Fruit fly (Drosophila melanogaster) whole organism, embryonic: ENCODE measurements around the gene kirre.

Source experiments
- ATbp ChIP-seq: fragments of 200-800 bp; sonication (Bioruptor generic); optimal IDR thresholded peaks from 2 replicates; lab custom pipeline; 2017; ENCODE audit warnings: missing biosample characterization, mild to moderate bottlenecking, missing genetic modification characterization, missing genetic modification reagents
- Aef1 ChIP-seq: fragments of 200-800 bp; sonication (Bioruptor generic); IDR thresholded peaks from 3 replicates; pipeline ENCODE4 v1.3.6; 2022; ENCODE audit warnings: missing biosample characterization, missing genetic modification characterization
- CG11723 ChIP-seq: fragments of 200-800 bp; sonication (Bioruptor generic); optimal IDR thresholded peaks from 2 replicates; lab custom pipeline; 2017; ENCODE audit warnings: missing biosample characterization, mild to moderate bottlenecking, missing genetic modification characterization
- CG12236 ChIP-seq: fragments of 200-800 bp; sonication (Bioruptor generic); optimal IDR thresholded peaks from 2 replicates; lab custom pipeline; 2016; ENCODE audit warnings: missing biosample characterization, missing genetic modification characterization
- CG14014 ChIP-seq: fragments of 200-800 bp; sonication (Bioruptor generic); IDR thresholded peaks from 2 replicates; pipeline ENCODE4 v1.3.6; 2022; ENCODE audit warnings: missing biosample characterization, missing genetic modification characterization
- CG17612 ChIP-seq: fragments of 200-800 bp; sonication (Bioruptor generic); IDR thresholded peaks from 2 replicates; pipeline ENCODE4 v1.3.6; 2022; ENCODE audit warnings: missing biosample characterization, missing genetic modification characterization
- CG17802 ChIP-seq: fragments of 200-800 bp; sonication (Bioruptor generic); optimal IDR thresholded peaks from 2 replicates; lab custom pipeline; 2018; ENCODE audit warnings: missing biosample characterization, mild to moderate bottlenecking, missing genetic modification characterization, moderate library complexity
- CG2199 ChIP-seq: fragments of 200-800 bp; sonication (Bioruptor generic); IDR thresholded peaks from 3 replicates; pipeline ENCODE4 v1.3.6; 2022; ENCODE audit warnings: missing biosample characterization, missing genetic modification characterization
- CG3065 ChIP-seq: fragments of 200-800 bp; sonication (Bioruptor generic); optimal IDR thresholded peaks from 2 replicates; lab custom pipeline; 2016; ENCODE audit warnings: missing biosample characterization, missing genetic modification characterization
- CG3407 ChIP-seq: fragments of 200-800 bp; sonication (Bioruptor generic); optimal IDR thresholded peaks from 2 replicates; lab custom pipeline; 2018; ENCODE audit warnings: missing biosample characterization, mild to moderate bottlenecking, missing genetic modification characterization
- CG3726 ChIP-seq: fragments of 200-800 bp; sonication (Bioruptor generic); IDR thresholded peaks from 3 replicates; pipeline ENCODE4, ENCODE4 v1.3.6; 2022; ENCODE audit warnings: missing biosample characterization, missing genetic modification characterization
- CG7357 ChIP-seq: fragments of 200-800 bp; sonication (Bioruptor generic); IDR thresholded peaks from 3 replicates; pipeline ENCODE4 v1.3.6; 2022; ENCODE audit warnings: missing biosample characterization, missing genetic modification characterization
- CG7963 ChIP-seq: fragments of 200-800 bp; sonication (Bioruptor generic); IDR thresholded peaks from 3 replicates; pipeline ENCODE4 v1.3.6; 2022; ENCODE audit warnings: missing biosample characterization, missing genetic modification characterization; ENCODE audit not compliant: partially characterized antibody
- CG8359 ChIP-seq: fragments of 200-800 bp; sonication (Bioruptor generic); optimal IDR thresholded peaks from 2 replicates; lab custom pipeline; 2017; ENCODE audit warnings: missing biosample characterization, mild to moderate bottlenecking, missing genetic modification characterization, borderline replicate concordance
- CG8924 ChIP-seq: fragments of 200-800 bp; optimal IDR thresholded peaks from 3 replicates; lab custom pipeline; 2019; ENCODE audit warnings: missing biosample characterization, mild to moderate bottlenecking, missing genetic modification characterization, moderate library complexity
- CG9797 ChIP-seq: fragments of 200-800 bp; sonication (Bioruptor generic); optimal IDR thresholded peaks from 3 replicates; lab custom pipeline; 2018; ENCODE audit warnings: missing biosample characterization, mild to moderate bottlenecking, missing genetic modification characterization
- CG9817 ChIP-seq: fragments of 200-800 bp; sonication (Bioruptor generic); optimal IDR thresholded peaks from 2 replicates; lab custom pipeline; 2018; ENCODE audit warnings: missing biosample characterization, mild to moderate bottlenecking, missing genetic modification characterization, moderate library complexity
- D19B ChIP-seq: fragments of 200-800 bp; sonication (Bioruptor generic); optimal IDR thresholded peaks from 2 replicates; lab custom pipeline; 2017; ENCODE audit warnings: missing biosample characterization, mild to moderate bottlenecking, missing genetic modification characterization
- Dfd ChIP-seq, 2 experiments: fragments of >200 bp; optimal IDR thresholded peaks; 2 replicates each; lab custom pipeline; 2017; ENCODE audit warnings: missing biosample characterization in 2 of 2, missing genetic modification characterization in 2 of 2
- Fer1 ChIP-seq: fragments of 200-800 bp; sonication (Bioruptor generic); optimal IDR thresholded peaks from 2 replicates; lab custom pipeline; 2017; ENCODE audit warnings: missing biosample characterization, mild to moderate bottlenecking, missing genetic modification characterization
- Lhr ChIP-seq: fragments of 200-800 bp; sonication (Bioruptor generic); optimal IDR thresholded peaks from 3 replicates; lab custom pipeline; 2017; ENCODE audit warnings: mild to moderate bottlenecking, missing biosample characterization, missing genetic modification reagents, missing genetic modification characterization
- Lpt ChIP-seq: fragments of >200 bp; optimal IDR thresholded peaks from 2 replicates; lab custom pipeline; 2018; ENCODE audit warnings: missing biosample characterization, missing genetic modification characterization
- Meics ChIP-seq: fragments of 200-800 bp; sonication (Bioruptor generic); optimal IDR thresholded peaks from 2 replicates; lab custom pipeline; 2017; ENCODE audit warnings: missing biosample characterization, mild to moderate bottlenecking, missing genetic modification characterization
- NfI ChIP-seq: fragments of 200-800 bp; sonication (Bioruptor generic); optimal IDR thresholded peaks from 3 replicates; lab custom pipeline; 2018; ENCODE audit warnings: missing biosample characterization, mild to moderate bottlenecking, missing genetic modification characterization, moderate library complexity
- Optix ChIP-seq: fragments of 200-800 bp; sonication (Bioruptor generic); IDR thresholded peaks from 3 replicates; pipeline ENCODE4 v1.3.6; 2022; ENCODE audit warnings: missing biosample characterization, missing genetic modification characterization
- Ptx1 ChIP-seq: fragments of 200-800 bp; sonication (Bioruptor generic); IDR thresholded peaks from 2 replicates; pipeline ENCODE4 v1.3.6; 2022; ENCODE audit warnings: missing biosample characterization, missing genetic modification characterization
- YL-1 ChIP-seq: fragments of 200-800 bp; sonication (Bioruptor generic); optimal IDR thresholded peaks from 3 replicates; lab custom pipeline; 2017; ENCODE audit warnings: missing biosample characterization, mild to moderate bottlenecking, missing genetic modification characterization
- ap ChIP-seq: fragments of 200-800 bp; sonication (Bioruptor generic); IDR thresholded peaks from 2 replicates; pipeline ENCODE4 v1.3.6; 2022; ENCODE audit warnings: missing biosample characterization, missing genetic modification characterization
- br ChIP-seq: fragments of >200 bp; optimal IDR thresholded peaks from 2 replicates; lab custom pipeline; 2017
- cg ChIP-seq: fragments of 200-800 bp; sonication (Bioruptor generic); optimal IDR thresholded peaks from 3 replicates; lab custom pipeline; 2019; ENCODE audit warnings: missing biosample characterization, mild to moderate bottlenecking, missing genetic modification characterization, moderate library complexity
- chm ChIP-seq: fragments of 200-800 bp; sonication (Bioruptor generic); IDR thresholded peaks from 2 replicates; pipeline ENCODE4 v1.3.6; 2022; ENCODE audit warnings: missing biosample characterization, missing genetic modification characterization
- crol ChIP-seq: fragments of 200-800 bp; sonication (Bioruptor generic); IDR thresholded peaks from 2 replicates; pipeline ENCODE4 v1.3.6; 2022; ENCODE audit warnings: missing biosample characterization, missing genetic modification characterization
- fru ChIP-seq: fragments of >200 bp; optimal IDR thresholded peaks from 2 replicates; lab custom pipeline; 2017
- gfzf ChIP-seq: fragments of 200-800 bp; sonication (Bioruptor generic); optimal IDR thresholded peaks from 2 replicates; lab custom pipeline; 2016; ENCODE audit warnings: missing biosample characterization, mild to moderate bottlenecking, missing genetic modification characterization, moderate library complexity
- gsb ChIP-seq: fragments of 200-800 bp; sonication (Bioruptor generic); IDR thresholded peaks from 2 replicates; pipeline ENCODE4 v1.3.6; 2022; ENCODE audit warnings: missing biosample characterization, missing genetic modification characterization
- kni ChIP-seq: fragments of 200-800 bp; sonication (Bioruptor generic); optimal IDR thresholded peaks from 3 replicates; lab custom pipeline; 2017; ENCODE audit warnings: mild to moderate bottlenecking, missing biosample characterization, missing genetic modification reagents, missing genetic modification characterization
- lbe ChIP-seq: fragments of 200-800 bp; sonication (Bioruptor generic); optimal IDR thresholded peaks from 2 replicates; lab custom pipeline; 2016; ENCODE audit warnings: missing biosample characterization, mild to moderate bottlenecking, missing genetic modification characterization
- lov ChIP-seq, 2 experiments: fragments of 200-800 bp in 1 of 2; fragments of >200 bp in 1 of 2; sonication (Bioruptor generic) in 1 of 2; IDR thresholded peaks in 1 of 2; optimal IDR thresholded peaks in 1 of 2; 2 replicates in 1 of 2; 3 replicates in 1 of 2; pipeline versions ENCODE4 v1.3.6 to Lab custom; 2017 to 2022; ENCODE audit warnings: missing biosample characterization in 1 of 2, missing genetic modification characterization in 1 of 2
- nom ChIP-seq: fragments of 200-800 bp; sonication (Bioruptor generic); optimal IDR thresholded peaks from 2 replicates; lab custom pipeline; 2017; ENCODE audit warnings: missing biosample characterization, missing genetic modification characterization, mild to moderate bottlenecking, moderate library complexity, missing genetic modification reagents
- pb ChIP-seq: fragments of 200-800 bp; sonication (Bioruptor generic); optimal IDR thresholded peaks from 3 replicates; lab custom pipeline; 2016; ENCODE audit warnings: missing biosample characterization, missing genetic modification characterization
- pho ChIP-seq: fragments of 200-800 bp; sonication (Bioruptor generic); optimal IDR thresholded peaks from 2 replicates; lab custom pipeline; 2016; ENCODE audit warnings: missing biosample characterization, missing genetic modification characterization
- pros ChIP-seq: fragments of 200-800 bp; sonication (Bioruptor generic); optimal IDR thresholded peaks from 3 replicates; lab custom pipeline; 2019; ENCODE audit warnings: missing biosample characterization, mild to moderate bottlenecking, missing genetic modification characterization, moderate library complexity
- psq ChIP-seq: fragments of 200-800 bp; sonication (Bioruptor generic); optimal IDR thresholded peaks from 2 replicates; lab custom pipeline; 2017; ENCODE audit warnings: missing biosample characterization, missing genetic modification characterization
- ro ChIP-seq: fragments of 200-800 bp; sonication (Bioruptor generic); IDR thresholded peaks from 2 replicates; pipeline ENCODE4 v1.3.6; 2022; ENCODE audit warnings: missing biosample characterization, missing genetic modification characterization
- seq ChIP-seq: fragments of 200-800 bp; sonication (Bioruptor generic); IDR thresholded peaks from 2 replicates; pipeline ENCODE4 v1.3.6; 2022; ENCODE audit warnings: missing biosample characterization, missing genetic modification characterization
- sima ChIP-seq: fragments of 200-800 bp; sonication (Bioruptor generic); optimal IDR thresholded peaks from 2 replicates; lab custom pipeline; 2016; ENCODE audit warnings: missing biosample characterization, missing genetic modification characterization
- sqz ChIP-seq: fragments of 200-800 bp; sonication (Bioruptor generic); optimal IDR thresholded peaks from 3 replicates; lab custom pipeline; 2018; ENCODE audit warnings: missing biosample characterization, mild to moderate bottlenecking, missing genetic modification characterization
- tap ChIP-seq: fragments of 200-800 bp; optimal IDR thresholded peaks from 3 replicates; lab custom pipeline; 2019; ENCODE audit warnings: missing biosample characterization, mild to moderate bottlenecking, missing genetic modification characterization, moderate library complexity
- usp ChIP-seq: fragments of >200 bp; optimal IDR thresholded peaks from 2 replicates; lab custom pipeline; 2017; ENCODE audit warnings: missing biosample characterization, missing genetic modification characterization
- wdn ChIP-seq: fragments of 200-800 bp; sonication (Bioruptor generic); IDR thresholded peaks from 2 replicates; pipeline ENCODE4 v1.3.6; 2022; ENCODE audit warnings: missing biosample characterization, missing genetic modification characterization
- z ChIP-seq: fragments of 200-800 bp; sonication (Bioruptor generic); IDR thresholded peaks from 3 replicates; pipeline ENCODE4 v1.3.6; 2022; ENCODE audit warnings: missing biosample characterization, missing genetic modification characterization
- zfh1 ChIP-seq: fragments of 200-800 bp; sonication (Bioruptor generic); IDR thresholded peaks from 3 replicates; pipeline ENCODE4 v1.3.6; 2022; ENCODE audit warnings: missing biosample characterization, missing genetic modification characterization

The kirre gene

DNA sequence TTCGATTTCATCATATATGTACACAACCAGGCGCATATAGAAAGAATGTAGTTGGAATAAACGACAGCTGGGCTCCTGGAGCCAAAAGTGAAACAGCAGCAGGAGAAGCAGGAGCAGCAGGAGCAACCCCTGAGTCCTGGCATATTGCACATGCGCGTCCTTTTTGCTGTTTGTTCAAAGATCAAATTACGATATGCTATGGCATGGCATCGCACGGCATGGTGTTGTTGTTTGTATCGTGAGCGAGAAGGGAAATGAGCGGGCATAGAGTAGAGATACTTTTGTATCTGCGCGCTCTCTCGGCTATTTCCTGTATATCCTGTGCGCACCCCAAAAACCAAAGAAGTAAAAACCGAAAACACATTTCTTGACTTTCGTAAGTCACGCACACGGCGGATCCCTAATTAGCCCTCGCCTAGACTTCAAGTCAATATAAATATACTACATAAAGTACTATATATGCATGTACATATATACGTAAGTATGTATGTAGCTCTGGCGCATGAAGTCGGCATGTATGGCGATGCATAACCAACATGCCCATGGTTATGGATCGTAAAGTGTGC is 397.8 kb downstream of the kirre start (continued):
- TF ChIP-seq ap (GFP tag; lab: Robert Waterston, UW) (no peak), CG3407 (GFP tag; lab: Kevin White, UChicago) (no peak), Lhr (GFP tag; lab: Kevin White, UChicago) (no peak), CG8924 (tag; lab: Kevin White, UChicago) (peak; percentile 15), CG2199 (peak; percentile 64; the same call in 2 of the 3 replicates), ro (GFP tag; lab: Robert Waterston, UW) (no peak), CG3726 (GFP tag; lab: Robert Waterston, UW) (no peak), CG3065 (no peak), zfh1 (no peak), ATbp (GFP tag; lab: Kevin White, UChicago) (no peak), CG12236 (GFP tag; lab: Kevin White, UChicago) (no peak), gfzf (no peak), lov (optimal IDR thresholded peaks at IDR 0.05; lab: Kevin White, UChicago) (no peak), lov (GFP tag; IDR thresholded peaks at IDR 0.05; lab: Robert Waterston, UW) (no peak), chm (GFP tag; lab: Robert Waterston, UW) (no peak), gsb (no peak), CG8359 (GFP tag; lab: Kevin White, UChicago) (no peak), CG9797 (no peak), pb (GFP tag; lab: Kevin White, UChicago) (no peak), usp (GFP tag; lab: Kevin White, UChicago) (no peak), Lpt (GFP tag; lab: Kevin White, UChicago) (no peak)

DNA sequence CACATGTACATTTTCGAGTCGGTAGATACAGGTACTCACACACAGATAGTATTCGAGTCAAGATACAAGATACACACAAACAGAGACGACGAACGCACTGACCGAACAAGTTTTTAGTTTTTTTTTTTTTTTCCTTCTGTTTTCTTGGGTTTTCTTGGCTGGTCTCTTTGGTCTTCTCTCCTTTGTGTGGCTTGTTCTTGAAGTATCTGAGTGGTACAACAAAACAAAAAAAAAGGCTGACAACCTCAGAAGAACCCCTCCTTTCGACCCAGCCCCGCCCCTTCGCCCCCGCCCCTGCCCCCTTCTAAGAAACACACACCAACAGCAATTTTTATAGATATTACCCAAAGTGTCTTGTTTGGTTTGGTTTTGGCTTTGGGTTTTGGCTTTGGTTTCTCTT is 399.8 kb downstream of the kirre start:
- TF ChIP-seq Aef1 (GFP tag; lab: Robert Waterston, UW) (no peak), sima (GFP tag; lab: Kevin White, UChicago) (no peak), CG17802 (no peak), CG17612 (no peak), tap (tag; lab: Kevin White, UChicago) (no peak), CG9817 (no peak), z (0 out of 3 replicates have a peak, but pooled peaks have one; percentile 29), br (lab: Kevin White, UChicago) (no peak), nom (peak; percentile 66), Optix (no peak), Ptx1 (no peak), psq (GFP tag; lab: Kevin White, UChicago) (peak; percentile 21), lbe (GFP tag; lab: Kevin White, UChicago) (peak; percentile 0), CG11723 (GFP tag; lab: Kevin White, UChicago) (no peak), pros (GFP tag; lab: Kevin White, UChicago) (peak; percentile 76), kni (peak; percentile 43), seq (GFP tag; lab: Robert Waterston, UW) (no peak), gfzf (no peak), fru (no peak), pho (GFP tag; lab: Kevin White, UChicago) (no peak), Fer1 (GFP tag; lab: Kevin White, UChicago) (no peak), cg (GFP tag; lab: Kevin White, UChicago) (peak; percentile 54), NfI (GFP tag; lab: Kevin White, UChicago) (no peak), CG7357 (GFP tag; lab: Robert Waterston, UW) (no peak), CG7963 (no peak), CG14014 (GFP tag; lab: Robert Waterston, UW) (no peak), YL-1 (no peak), crol (GFP tag; lab: Robert Waterston, UW) (peak; percentile 79), wdn (GFP tag; lab: Robert Waterston, UW) (no peak), sqz (GFP tag; lab: Kevin White, UChicago) (peak; percentile 82), Meics (GFP tag; lab: Kevin White, UChicago) (no peak), Dfd (GFP tag; optimal IDR thresholded peaks at IDR 0.05; lab: Kevin White, UChicago) (no peak), D19B (GFP tag; lab: Kevin White, UChicago) (no peak)
